Worm (Caenorhabditis elegans): Measurements from ENCODE around the gene nhr-175.

DNA sequence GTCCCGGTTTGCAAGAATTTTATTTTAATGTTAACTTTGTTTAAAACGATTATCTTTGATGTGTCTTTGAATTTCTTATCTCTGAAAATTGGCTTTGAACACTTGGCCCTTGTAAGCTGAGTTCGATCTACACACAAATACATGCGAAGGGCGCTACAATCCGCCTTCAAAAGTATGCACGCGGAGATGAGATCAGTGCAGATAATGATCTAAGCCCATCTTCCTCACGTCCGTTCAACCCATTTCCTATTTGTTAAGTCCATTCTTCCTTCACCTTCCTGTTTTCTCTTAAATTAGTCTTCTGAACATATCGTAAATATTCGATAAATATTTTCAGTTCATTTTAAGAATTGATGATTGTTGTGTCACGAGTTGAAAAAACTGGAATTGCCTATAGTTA is at the start of gene nhr-175:
- no peak for TF ChIP-seq nhr-25 (tag; optimal IDR thresholded peaks at IDR 0.05)
- TF ChIP-seq unc-55 (GFP tag; optimal IDR thresholded peaks at IDR 0.05): no peak
- TF ChIP-seq lin-11 (tag; optimal IDR thresholded peaks at IDR 0.05): no peak
